Worm (Caenorhabditis elegans) whole organism, late embryonic: ENCODE results near the gene sre-18.

Experiments
- K02D7.2 ChIP-seq: sonication (generic microtip); optimal IDR thresholded peaks from 2 replicates; lab custom pipeline; 2017; ENCODE audit warnings: mild to moderate bottlenecking, missing genetic modification characterization, missing compliant biosample characterization
- ahr-1 ChIP-seq: sonication (generic microtip); optimal IDR thresholded peaks from 2 replicates; lab custom pipeline; 2016; ENCODE audit warnings: missing genetic modification characterization, missing compliant biosample characterization
- ama-1 ChIP-seq: fragments of 150-350 bp; optimal IDR thresholded peaks from 2 replicates; lab custom pipeline; 2014
- ceh-2 ChIP-seq: sonication (generic microtip); optimal IDR thresholded peaks from 2 replicates; lab custom pipeline; 2016; ENCODE audit warnings: missing genotype, missing genetic modification characterization, missing compliant biosample characterization
- ceh-48 ChIP-seq: sonication (generic microtip); optimal IDR thresholded peaks from 2 replicates; lab custom pipeline; 2016; ENCODE audit warnings: missing genetic modification characterization, inconsistent platforms, missing compliant biosample characterization
- dve-1 ChIP-seq: sonication (generic microtip); optimal IDR thresholded peaks from 2 replicates; lab custom pipeline; 2017; ENCODE audit warnings: antibody characterized with exemption, mild to moderate bottlenecking, missing genetic modification characterization, missing compliant biosample characterization
- fkh-10 ChIP-seq: fragments of 150-350 bp; optimal IDR thresholded peaks from 2 replicates; lab custom pipeline; 2014; ENCODE audit warnings: missing biosample characterization, missing genetic modification reagents, missing genetic modification characterization
- hlh-6 ChIP-seq: sonication (generic microtip); optimal IDR thresholded peaks from 2 replicates; lab custom pipeline; 2016; ENCODE audit warnings: missing genotype, missing genetic modification characterization, missing compliant biosample characterization
- nhr-11 ChIP-seq: fragments of 150-350 bp; optimal IDR thresholded peaks from 2 replicates; lab custom pipeline; 2014; ENCODE audit warnings: missing biosample characterization, missing genetic modification characterization
- pat-9 ChIP-seq: fragments of 200-800 bp; sonication (Bioruptor generic); optimal IDR thresholded peaks from 2 replicates; lab custom pipeline; 2018; ENCODE audit warnings: mild to moderate bottlenecking, missing genetic modification characterization, moderate library complexity, missing compliant biosample characterization
- ttx-3 ChIP-seq: sonication (generic microtip); optimal IDR thresholded peaks from 2 replicates; lab custom pipeline; 2016; ENCODE audit warnings: missing genetic modification reagents, missing genetic modification characterization, missing compliant biosample characterization
- unc-55 ChIP-seq: sonication (generic microtip); optimal IDR thresholded peaks from 2 replicates; lab custom pipeline; 2017; ENCODE audit warnings: missing biosample characterization, missing genetic modification reagents, missing genetic modification characterization

- TF ChIP-seq dve-1 (tag; lab: Kevin White, UChicago) (no peak), nhr-11 (tag; lab: Kevin White, UChicago) (no peak), ttx-3 (no peak), ceh-48 (tag; lab: Kevin White, UChicago) (no peak), unc-55 (GFP tag; lab: Kevin White, UChicago) (no peak), fkh-10 (GFP tag; lab: Kevin White, UChicago) (no peak), ahr-1 (tag; lab: Kevin White, UChicago) (no peak), K02D7.2 (tag; lab: Kevin White, UChicago) (no peak), hlh-6 (tag; lab: Kevin White, UChicago) (no peak), ama-1 (lab: Kevin White, UChicago) (no peak), ceh-2 (no peak), pat-9 (tag; lab: Kevin White, UChicago) (no peak)
These were observed 20.4 kb downstream of the sre-18 start, which contains the start of the genes marb-1 and F35G2.3 for ce11 chrIV:12208984-12209676.
